Worm (Caenorhabditis elegans) whole organism, midembryonic: ENCODE measurements around the gene irld-50.

Experiments
- T22C8.4 ChIP-seq: fragments of 200-800 bp; sonication (Bioruptor generic); IDR thresholded peaks from 2 replicates; pipeline ENCODE4 v1.3.6; 2022; ENCODE audit warnings: missing genetic modification characterization, missing compliant biosample characterization
- cog-1 ChIP-seq: sonication (generic microtip); optimal IDR thresholded peaks from 2 replicates; lab custom pipeline; 2016; ENCODE audit warnings: missing genetic modification characterization, missing compliant biosample characterization
- flt-1 ChIP-seq: fragments of 200-800 bp; sonication (Bioruptor generic); IDR thresholded peaks from 2 replicates; pipeline ENCODE4 v1.3.6; 2022; ENCODE audit warnings: missing genetic modification characterization, missing compliant biosample characterization
- klf-2 ChIP-seq: fragments of 200-800 bp; sonication (Bioruptor generic); conservative IDR thresholded peaks from 2 replicates; pipeline ENCODE4 v1.3.6; 2022; ENCODE audit warnings: missing genetic modification reagents, missing genetic modification characterization, missing compliant biosample characterization
- med-1 ChIP-seq: sonication (generic microtip); optimal IDR thresholded peaks from 2 replicates; lab custom pipeline; 2017; ENCODE audit warnings: missing genetic modification characterization, mild to moderate bottlenecking, missing compliant biosample characterization, antibody characterized with exemption, missing genetic modification reagents; ENCODE audit not compliant: insufficient read depth
- ref-1 ChIP-seq: fragments of 200-800 bp; sonication (Bioruptor generic); conservative IDR thresholded peaks from 2 replicates; pipeline ENCODE4 v1.3.6; 2022; ENCODE audit warnings: missing genetic modification reagents, missing genetic modification characterization, missing compliant biosample characterization
- tab-1 ChIP-seq: fragments of 200-800 bp; sonication (Bioruptor generic); IDR thresholded peaks from 2 replicates; pipeline ENCODE4 v1.3.6; 2022; ENCODE audit warnings: missing genetic modification characterization, missing compliant biosample characterization
- ztf-23 ChIP-seq: fragments of 200-800 bp; sonication (Bioruptor generic); IDR thresholded peaks from 2 replicates; pipeline ENCODE4 v1.3.6; 2022; ENCODE audit warnings: missing genetic modification reagents, missing genetic modification characterization, missing compliant biosample characterization
- ztf-29 ChIP-seq: fragments of 200-800 bp; sonication (Bioruptor generic); IDR thresholded peaks from 2 replicates; pipeline ENCODE4 v1.3.6; 2022; ENCODE audit warnings: missing genetic modification reagents, missing genetic modification characterization, missing compliant biosample characterization

Gene irld-50

ce11 chrII:2943966-2944365, at the start of gene irld-50, which contains the start of gene irld-49:
Gene irld-50, minus strand, starts transcription at chrII:2944066.
Gene irld-49, plus strand, starts transcription at chrII:2944176.
- TF ChIP-seq tab-1 (GFP tag; lab: Robert Waterston, UW) (no peak), med-1 (GFP tag; lab: Kevin White, UChicago) (no peak), klf-2 (no peak), cog-1 (tag; lab: Kevin White, UChicago) (no peak), ref-1 (no peak), T22C8.4 (no peak), flt-1 (GFP tag; lab: Robert Waterston, UW) (no peak)

DNA sequence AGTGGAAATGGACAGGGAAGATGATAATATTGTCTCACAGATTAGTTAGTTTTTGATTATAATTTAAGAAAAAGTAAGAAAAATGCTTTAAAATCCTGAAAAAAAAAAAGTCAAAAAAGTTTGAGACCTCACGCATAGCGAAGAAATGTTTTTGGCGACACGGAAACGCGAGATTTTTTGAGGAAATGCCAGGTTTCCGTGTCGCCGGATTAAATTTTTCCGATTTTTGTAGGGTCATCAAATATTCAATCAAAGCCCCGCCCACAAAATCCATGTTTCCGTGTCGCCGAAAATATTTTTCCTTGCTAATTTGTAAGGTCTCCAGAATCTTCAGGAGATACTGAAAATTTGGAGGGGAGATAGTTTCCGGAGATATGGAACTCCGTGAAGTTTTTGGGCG, 48.4 kb upstream of the irld-50 start:
- TF ChIP-seq tab-1 (GFP tag; lab: Robert Waterston, UW) = no peak
- TF ChIP-seq T22C8.4 = no peak
- TF ChIP-seq ztf-23 (GFP tag; lab: Robert Waterston, UW) = no peak
- TF ChIP-seq med-1 (GFP tag; lab: Kevin White, UChicago) = no peak
- TF ChIP-seq ref-1 = no peak
- no peak for TF ChIP-seq cog-1 (tag; lab: Kevin White, UChicago)
- TF ChIP-seq klf-2 = no peak
- TF ChIP-seq flt-1 (GFP tag; lab: Robert Waterston, UW) = no peak

DNA sequence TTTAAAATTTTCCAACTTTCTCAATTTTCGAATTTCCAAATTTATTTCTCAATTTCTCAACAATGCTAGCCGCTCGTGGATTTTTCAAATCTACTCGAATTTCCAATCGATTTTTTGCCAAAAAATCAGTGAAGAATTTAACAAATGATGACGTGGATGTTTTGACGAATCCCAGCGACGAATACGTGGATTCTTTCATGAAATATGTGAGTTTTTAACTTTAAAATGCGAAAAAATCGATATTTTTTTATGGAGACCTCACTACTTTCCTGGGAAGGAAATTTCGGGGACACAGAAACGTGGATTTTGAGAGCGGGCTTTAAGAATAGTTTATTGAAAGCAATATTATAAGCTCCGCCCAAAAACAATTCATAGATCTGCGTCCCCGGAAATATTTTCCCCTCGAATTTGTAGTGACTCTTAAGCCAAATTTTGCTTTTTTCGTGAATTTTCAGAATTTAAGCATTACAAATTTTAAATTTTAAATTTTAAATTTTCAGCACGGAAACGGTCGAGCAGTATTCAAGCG, 47.8 kb upstream of the irld-50 start, which contains the start of gene K08A2.2:
TSS of gene K08A2.2 (plus strand) at position 51 of the 529 bp plus-strand sequence.
- TF ChIP-seq tab-1 (GFP tag; lab: Robert Waterston, UW) (no peak), ztf-23 (GFP tag; lab: Robert Waterston, UW) (no peak), med-1 (GFP tag; lab: Kevin White, UChicago) (no peak), cog-1 (tag; lab: Kevin White, UChicago) (no peak), ref-1 (no peak), klf-2 (no peak), T22C8.4 (no peak), flt-1 (GFP tag; lab: Robert Waterston, UW) (no peak), ztf-29 (no peak)

ce11 chrII:2990089-2990488, 46.2 kb upstream of the irld-50 start:
- TF ChIP-seq ztf-29 (no peak), klf-2 (no peak), ref-1 (no peak), med-1 (GFP tag; lab: Kevin White, UChicago) (no peak), flt-1 (GFP tag; lab: Robert Waterston, UW) (no peak), ztf-23 (GFP tag; lab: Robert Waterston, UW) (no peak), tab-1 (GFP tag; lab: Robert Waterston, UW) (no peak), T22C8.4 (no peak), cog-1 (tag; lab: Kevin White, UChicago) (no peak)

DNA sequence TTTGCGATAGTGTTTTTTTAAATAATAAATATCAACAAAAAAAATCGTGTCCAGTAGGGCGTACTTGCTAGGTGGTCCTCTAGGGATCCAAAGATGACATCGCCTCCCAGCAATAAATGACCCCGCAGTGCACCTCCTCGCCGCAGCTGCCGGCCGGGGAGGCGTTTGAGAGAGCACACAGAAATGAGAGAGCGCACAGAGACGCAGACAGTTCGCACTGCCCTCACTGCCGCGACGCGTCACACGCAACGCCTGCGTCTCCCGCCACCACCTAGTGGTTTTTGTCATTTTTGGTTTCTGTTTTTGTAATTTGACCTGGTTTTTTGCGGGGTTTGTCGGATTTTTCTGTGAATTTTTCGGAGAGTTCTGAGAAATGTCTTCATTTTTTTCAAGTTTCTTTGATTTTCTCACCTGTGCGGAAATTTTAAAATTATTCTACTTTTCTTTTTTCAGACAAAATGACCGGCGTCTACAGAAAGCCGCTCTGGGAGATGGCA, 44.0 kb upstream of the irld-50 start, which contains the start of gene lido-7:
TSS of gene lido-7 (plus strand) at position 447 of the 497 bp plus-strand sequence.
- TF ChIP-seq ref-1 (no peak), ztf-23 (GFP tag; lab: Robert Waterston, UW) (peak; percentile 59; the same call in 1 of the 2 replicates)

DNA sequence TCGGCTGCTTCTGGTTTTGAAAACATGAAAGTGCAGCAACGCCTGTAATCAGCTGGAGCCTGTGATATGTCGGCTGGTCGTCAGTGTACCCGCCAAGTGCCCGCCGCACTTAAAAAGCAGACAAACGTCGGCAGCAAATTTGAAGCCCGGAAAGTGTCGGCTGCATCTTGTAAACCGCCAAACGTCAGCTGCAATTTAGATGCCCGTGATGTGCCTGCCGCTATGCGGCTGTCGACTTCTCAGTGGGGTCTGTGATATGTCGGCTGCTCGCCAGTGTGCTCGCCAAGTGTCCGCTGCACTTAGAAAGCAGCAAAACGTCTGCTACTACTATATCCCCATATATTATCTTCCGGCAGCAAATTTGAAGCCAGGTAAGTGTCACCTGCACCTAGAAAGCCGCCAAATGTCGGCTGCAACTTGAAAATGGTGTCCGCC, 43.3 kb upstream of the irld-50 start:
- TF ChIP-seq ref-1 = no peak
- TF ChIP-seq klf-2 = 0 out of 2 replicates have a peak, but pooled peaks have one; percentile 12

- no peak for TF ChIP-seq ztf-23 (GFP tag; lab: Robert Waterston, UW)
- no peak for TF ChIP-seq cog-1 (tag; lab: Kevin White, UChicago)
- no peak for TF ChIP-seq ref-1
- TF ChIP-seq klf-2 = no peak
- no peak for TF ChIP-seq ztf-29
- no peak for TF ChIP-seq flt-1 (GFP tag; lab: Robert Waterston, UW)
- no peak for TF ChIP-seq T22C8.4
- no peak for TF ChIP-seq med-1 (GFP tag; lab: Kevin White, UChicago)
- no peak for TF ChIP-seq tab-1 (GFP tag; lab: Robert Waterston, UW)
Measured at ce11 chrII:2985935-2986498, 42.2 kb upstream of the irld-50 start.

- TF ChIP-seq T22C8.4 (no peak), tab-1 (GFP tag; lab: Robert Waterston, UW) (0 out of 2 replicates have a peak, but pooled peaks have one; percentile 58), flt-1 (GFP tag; lab: Robert Waterston, UW) (no peak), ref-1 (no peak), med-1 (GFP tag; lab: Kevin White, UChicago) (no peak), ztf-23 (GFP tag; lab: Robert Waterston, UW) (no peak), cog-1 (tag; lab: Kevin White, UChicago) (no peak), ztf-29 (no peak), klf-2 (no peak)
Measured at ce11 chrII:2985446-2985845, 41.6 kb upstream of the irld-50 start.

- no peak for TF ChIP-seq ref-1
- no peak for TF ChIP-seq T22C8.4
- TF ChIP-seq cog-1 (tag; lab: Kevin White, UChicago) = no peak
- no peak for TF ChIP-seq klf-2
- TF ChIP-seq ztf-23 (GFP tag; lab: Robert Waterston, UW) = no peak
- no peak for TF ChIP-seq ztf-29
- no peak for TF ChIP-seq tab-1 (GFP tag; lab: Robert Waterston, UW)
- TF ChIP-seq flt-1 (GFP tag; lab: Robert Waterston, UW) = no peak
- TF ChIP-seq med-1 (GFP tag; lab: Kevin White, UChicago) = no peak
Measured at ce11 chrII:2984383-2984782, 40.5 kb upstream of the irld-50 start.

DNA sequence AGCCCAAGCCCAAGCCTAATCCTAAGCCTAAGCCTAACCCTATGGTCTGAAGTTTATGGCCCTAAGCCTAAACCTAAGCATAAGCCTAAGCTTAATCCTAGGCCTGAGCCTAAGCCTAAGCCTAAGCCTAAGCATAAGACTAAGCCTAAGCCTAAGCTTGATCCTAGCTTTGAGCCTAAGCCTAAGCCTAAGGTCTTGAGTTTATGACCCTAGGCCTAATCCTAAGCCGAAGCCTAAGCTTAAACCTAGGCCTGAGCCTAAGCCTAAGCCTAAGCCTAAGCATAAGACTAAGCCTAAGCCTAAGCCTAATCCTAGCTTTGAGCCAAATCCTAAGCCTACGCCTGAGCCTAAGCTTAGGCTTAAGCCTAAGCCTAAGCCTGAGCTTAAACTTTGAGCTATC, 35.2 kb upstream of the irld-50 start:
- TF ChIP-seq ref-1 (no peak), ztf-29 (peak; percentile 47; the same call in 1 of the 2 replicates), tab-1 (GFP tag; lab: Robert Waterston, UW) (no peak), T22C8.4 (no peak), med-1 (GFP tag; lab: Kevin White, UChicago) (no peak)
